Worm (Caenorhabditis elegans) whole organism, young adult: Measurements from ENCODE around the gene M176.10.
"Not testable (repeated sequence)": the region's sequence is repeated elsewhere in the genome, so short reads cannot be mapped to it uniquely, and the experiment has no call there.

ENCODE experiments used
- B0261.1 ChIP-seq: sonication (generic microtip); optimal IDR thresholded peaks from 2 replicates; lab custom pipeline; 2016; ENCODE audit warnings: mild to moderate bottlenecking, missing genetic modification characterization, moderate library complexity, missing compliant biosample characterization
- C06A6.2 ChIP-seq: fragments of 200-800 bp; sonication (Bioruptor generic); conservative IDR thresholded peaks from 2 replicates; pipeline ENCODE4 v1.3.6; 2022; ENCODE audit warnings: missing genetic modification characterization, missing compliant biosample characterization
- C17E4.6 ChIP-seq: fragments of 200-800 bp; sonication (Bioruptor generic); IDR thresholded peaks from 2 replicates; pipeline ENCODE4 v1.3.6; 2022; ENCODE audit warnings: missing genetic modification reagents, missing genetic modification characterization, missing compliant biosample characterization
- F39B2.1 ChIP-seq: fragments of 200-800 bp; sonication (Bioruptor generic); IDR thresholded peaks from 2 replicates; pipeline ENCODE4 v1.3.6; 2022; ENCODE audit warnings: missing genetic modification reagents, missing genetic modification characterization, missing compliant biosample characterization
- F49E8.2 ChIP-seq: sonication (generic microtip); optimal IDR thresholded peaks from 3 replicates; lab custom pipeline; 2017; ENCODE audit warnings: missing genetic modification characterization, mild to moderate bottlenecking, missing compliant biosample characterization, antibody characterized with exemption, moderate library complexity; ENCODE audit not compliant: insufficient read depth
- F52B5.7 ChIP-seq: sonication (generic microtip); optimal IDR thresholded peaks from 2 replicates; lab custom pipeline; 2016; ENCODE audit warnings: mild to moderate bottlenecking, missing genetic modification characterization, missing compliant biosample characterization
- F57C9.4 ChIP-seq: sonication (generic microtip); optimal IDR thresholded peaks from 2 replicates; lab custom pipeline; 2017; ENCODE audit warnings: mild to moderate bottlenecking, missing genetic modification characterization, missing compliant biosample characterization
- K12H6.12 ChIP-seq: fragments of 200-800 bp; sonication (Bioruptor generic); optimal IDR thresholded peaks from 2 replicates; lab custom pipeline; 2018; ENCODE audit warnings: mild to moderate bottlenecking, missing genetic modification characterization, missing compliant biosample characterization
- T07F8.4 ChIP-seq: sonication (generic microtip); optimal IDR thresholded peaks from 2 replicates; lab custom pipeline; 2016; ENCODE audit warnings: mild to moderate bottlenecking, missing genetic modification characterization, moderate library complexity, missing compliant biosample characterization
- ZK185.1 ChIP-seq: sonication (generic microtip); optimal IDR thresholded peaks from 2 replicates; lab custom pipeline; 2016; ENCODE audit warnings: mild to moderate bottlenecking, missing genetic modification characterization, missing compliant biosample characterization; ENCODE audit not compliant: poor library complexity, severe bottlenecking
- aptf-2 ChIP-seq: fragments of 200-800 bp; sonication (Bioruptor generic); conservative IDR thresholded peaks from 2 replicates; pipeline ENCODE4 v1.3.6; 2022; ENCODE audit warnings: missing genetic modification reagents, missing genetic modification characterization, missing compliant biosample characterization
- atf-7 ChIP-seq: sonication (generic microtip); optimal IDR thresholded peaks from 2 replicates; lab custom pipeline; 2017; ENCODE audit warnings: mild to moderate bottlenecking, missing genetic modification characterization, missing compliant biosample characterization
- bed-1 ChIP-seq: fragments of 200-800 bp; sonication (Bioruptor generic); IDR thresholded peaks from 2 replicates; pipeline ENCODE4 v1.3.6; 2022; ENCODE audit warnings: missing genetic modification reagents, missing genetic modification characterization, missing compliant biosample characterization
- ceh-58 ChIP-seq: fragments of 200-800 bp; sonication (Bioruptor generic); IDR thresholded peaks from 2 replicates; pipeline ENCODE4 v1.3.6; 2022; ENCODE audit warnings: missing genetic modification characterization, missing compliant biosample characterization
- dpff-1 ChIP-seq: sonication (generic microtip); optimal IDR thresholded peaks from 2 replicates; lab custom pipeline; 2017; ENCODE audit warnings: mild to moderate bottlenecking, missing genetic modification characterization, missing compliant biosample characterization
- efl-1 ChIP-seq: fragments of 150-350 bp; optimal IDR thresholded peaks from 2 replicates; lab custom pipeline; 2014; ENCODE audit warnings: missing biosample characterization, missing genetic modification reagents, missing genetic modification characterization
- egl-18 ChIP-seq: fragments of 200-800 bp; sonication (Bioruptor generic); IDR thresholded peaks from 2 replicates; pipeline ENCODE4 v1.3.6; 2022; ENCODE audit warnings: missing genetic modification reagents, missing genetic modification characterization, missing compliant biosample characterization
- gei-17 ChIP-seq: fragments of 200-800 bp; sonication (Bioruptor generic); optimal IDR thresholded peaks from 2 replicates; lab custom pipeline; 2018; ENCODE audit warnings: mild to moderate bottlenecking, missing genetic modification characterization, missing compliant biosample characterization
- hlh-26 ChIP-seq: fragments of 200-800 bp; sonication (Bioruptor generic); conservative IDR thresholded peaks from 2 replicates; pipeline ENCODE4 v1.3.6; 2022; ENCODE audit warnings: missing genetic modification reagents, missing genetic modification characterization, missing compliant biosample characterization
- hmg-20 ChIP-seq: fragments of 200-800 bp; sonication (Bioruptor generic); IDR thresholded peaks from 2 replicates; pipeline ENCODE4 v1.3.6; 2022; ENCODE audit warnings: missing genetic modification reagents, missing genetic modification characterization, missing compliant biosample characterization
- let-526 ChIP-seq: fragments of 200-800 bp; sonication (Bioruptor generic); IDR thresholded peaks from 2 replicates; pipeline ENCODE4 v1.3.6; 2022; ENCODE audit warnings: missing genetic modification reagents, missing genetic modification characterization, missing compliant biosample characterization
- let-607 ChIP-seq, 2 experiments: fragments of 200-800 bp in 1 of 2; sonication (Bioruptor generic) in 1 of 2; sonication (generic microtip) in 1 of 2; optimal IDR thresholded peaks; 2 replicates each; lab custom pipeline; 2016 to 2018; ENCODE audit warnings: mild to moderate bottlenecking in 2 of 2, missing compliant biosample characterization in 2 of 2, missing genetic modification characterization in 2 of 2, moderate library complexity in 2 of 2, missing genotype in 1 of 2
- lin-40 ChIP-seq: sonication (generic microtip); optimal IDR thresholded peaks from 2 replicates; lab custom pipeline; 2016; ENCODE audit warnings: missing genetic modification characterization, mild to moderate bottlenecking, missing compliant biosample characterization, missing genotype, missing genetic modification reagents
- nfyb-1 ChIP-seq: fragments of 200-800 bp; sonication (Bioruptor generic); IDR thresholded peaks from 2 replicates; pipeline ENCODE4 v1.3.6; 2022; ENCODE audit warnings: missing genetic modification reagents, missing genetic modification characterization, missing compliant biosample characterization
- nhr-120 ChIP-seq: fragments of 200-800 bp; sonication (Bioruptor generic); IDR thresholded peaks from 2 replicates; pipeline ENCODE4 v1.3.6; 2022; ENCODE audit warnings: missing genetic modification characterization, missing compliant biosample characterization
- rcor-1 ChIP-seq: fragments of 200-800 bp; sonication (Bioruptor generic); IDR thresholded peaks from 2 replicates; pipeline ENCODE4 v1.3.6; 2022; ENCODE audit warnings: missing genetic modification reagents, missing genetic modification characterization, missing compliant biosample characterization
- rec-8 ChIP-seq, 2 experiments: sonication (generic microtip); optimal IDR thresholded peaks; 2 replicates each; lab custom pipeline; 2016; ENCODE audit warnings: mild to moderate bottlenecking in 2 of 2, missing genetic modification characterization in 2 of 2, missing genetic modification reagents in 2 of 2, missing genotype in 2 of 2, missing biosample characterization in 1 of 2, missing compliant biosample characterization in 1 of 2, moderate library complexity in 1 of 2
- somi-1 ChIP-seq: fragments of 200-800 bp; sonication (Bioruptor generic); optimal IDR thresholded peaks from 2 replicates; lab custom pipeline; 2018; ENCODE audit warnings: mild to moderate bottlenecking, missing genetic modification characterization, missing compliant biosample characterization
- sptf-2 ChIP-seq: fragments of 200-800 bp; sonication (Bioruptor generic); optimal IDR thresholded peaks from 2 replicates; lab custom pipeline; 2018; ENCODE audit warnings: mild to moderate bottlenecking, missing genetic modification characterization, missing compliant biosample characterization
- tbp1 ChIP-seq: fragments of 200-800 bp; sonication (Bioruptor generic); optimal IDR thresholded peaks from 2 replicates; lab custom pipeline; 2018; ENCODE audit warnings: mild to moderate bottlenecking, missing genetic modification characterization, missing compliant biosample characterization
- tlf-1 ChIP-seq: fragments of 200-800 bp; sonication (Bioruptor generic); optimal IDR thresholded peaks from 2 replicates; lab custom pipeline; 2018; ENCODE audit warnings: mild to moderate bottlenecking, missing genetic modification characterization, missing compliant biosample characterization
- unc-130 ChIP-seq: sonication (generic microtip); optimal IDR thresholded peaks from 2 replicates; lab custom pipeline; 2016; ENCODE audit warnings: missing genetic modification reagents, missing genetic modification characterization, missing compliant biosample characterization
- ztf-18 ChIP-seq: sonication (generic microtip); optimal IDR thresholded peaks from 2 replicates; lab custom pipeline; 2016; ENCODE audit warnings: missing genotype, mild to moderate bottlenecking, missing genetic modification characterization, missing compliant biosample characterization
- ztf-25 ChIP-seq: fragments of 200-800 bp; sonication (Bioruptor generic); IDR thresholded peaks from 2 replicates; pipeline ENCODE4 v1.3.6; 2022; ENCODE audit warnings: missing genetic modification reagents, missing genetic modification characterization, missing compliant biosample characterization
- ztf-3 ChIP-seq: fragments of 200-800 bp; sonication (Bioruptor generic); optimal IDR thresholded peaks from 2 replicates; lab custom pipeline; 2018; ENCODE audit warnings: mild to moderate bottlenecking, missing genetic modification characterization, missing compliant biosample characterization

The M176.10 gene

DNA sequence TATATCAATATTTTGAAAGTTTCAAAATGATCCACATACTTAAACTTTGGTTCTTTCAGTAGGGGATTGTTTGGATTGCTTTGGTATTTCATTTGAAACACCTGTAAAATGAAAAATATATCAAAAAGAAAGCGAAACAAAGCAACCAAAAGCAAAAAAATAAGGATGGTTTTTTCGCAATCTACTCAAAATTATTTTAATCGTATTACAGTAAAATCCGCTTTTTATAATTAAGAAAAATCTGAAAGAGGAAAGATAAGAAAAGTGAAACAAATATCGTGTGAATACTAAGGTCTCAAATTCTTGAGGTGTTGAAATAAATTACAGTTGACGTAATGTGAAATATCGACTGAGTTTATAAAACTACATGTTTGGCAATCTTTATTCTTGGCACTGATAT lies 40.1 kb upstream of the M176.10 start, which contains the start of gene chil-22:
Gene chil-22 (minus strand): TSS at position 101 of the 400 bp plus-strand sequence.
- no peak for TF ChIP-seq hlh-26

- TF ChIP-seq K12H6.12 (tag; lab: Kevin White, UChicago); F52B5.7; B0261.1 (tag; lab: Kevin White, UChicago): not testable (repeated sequence)
Observed at ce11 chrII:9461881-9462280, 35.9 kb upstream of the M176.10 start, which contains the start of gene chil-21. Gene chil-21, minus strand, starts transcription at chrII:9461981.

ce11 chrII:9459462-9459861 lies 33.5 kb upstream of the M176.10 start, which contains the start of gene R09D1.14:
Gene R09D1.14, minus strand, starts transcription at chrII:9459562.
- not testable (repeated sequence) for TF ChIP-seq let-607 (tag; optimal IDR thresholded peaks at IDR 0.05; lab: Kevin White, UChicago); T07F8.4 (tag; lab: Kevin White, UChicago); aptf-2 (GFP tag; lab: Robert Waterston, UW)

ce11 chrII:9454304-9454703 lies 28.3 kb upstream of the M176.10 start, which contains the start of gene chil-19:
Gene chil-19, minus strand, starts transcription at chrII:9454404.
- TF ChIP-seq F49E8.2 (tag; lab: Kevin White, UChicago), result no peak
- TF ChIP-seq somi-1 (GFP tag; lab: Kevin White, UChicago), result no peak

ce11 chrII:9452172-9452571 lies 26.2 kb upstream of the M176.10 start, which contains the start of gene R09D1.12:
Gene R09D1.12, minus strand, starts transcription at chrII:9452272.
- not testable (repeated sequence) for TF ChIP-seq hmg-20 (GFP tag; lab: Robert Waterston, UW); dpff-1 (tag; lab: Kevin White, UChicago); ztf-25 (GFP tag; lab: Robert Waterston, UW)

DNA sequence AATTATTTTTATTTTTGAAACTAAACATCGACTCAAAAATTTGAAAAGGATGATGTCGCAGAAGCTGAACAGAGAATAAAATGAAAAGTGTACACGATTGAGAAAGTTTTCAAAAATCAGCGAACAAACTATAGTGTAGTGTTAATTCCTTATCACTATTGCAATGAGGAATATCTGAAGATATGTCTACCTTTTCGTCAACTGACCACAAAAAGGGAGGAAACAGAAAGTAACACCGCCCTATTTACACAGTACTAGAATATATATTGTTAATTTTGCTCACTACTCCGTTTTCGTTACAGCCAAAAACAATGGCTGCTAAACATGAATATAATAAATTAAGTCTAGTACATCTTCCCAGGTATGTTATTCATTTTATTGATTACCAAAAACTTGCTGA lies 22.0 kb upstream of the M176.10 start, which contains the start of gene chil-18:
Gene chil-18 (plus strand): TSS at position 301 of the 400 bp plus-strand sequence.
- TF ChIP-seq tbp1 (GFP tag; lab: Kevin White, UChicago) (no peak), nfyb-1 (GFP tag; lab: Robert Waterston, UW) (no peak)

- TF ChIP-seq atf-7 (tag; lab: Kevin White, UChicago), result no peak
- no peak for TF ChIP-seq egl-18 (GFP tag; lab: Robert Waterston, UW)
- TF ChIP-seq sptf-2 (GFP tag; lab: Kevin White, UChicago), result no peak
- TF ChIP-seq ceh-58 (GFP tag; lab: Robert Waterston, UW), result no peak
- no peak for TF ChIP-seq bed-1 (GFP tag; lab: Robert Waterston, UW)
Observed at ce11 chrII:9445368-9445767, 19.4 kb upstream of the M176.10 start, which contains the start of gene R09D1.13. Gene R09D1.13, minus strand, starts transcription at chrII:9445468.

DNA sequence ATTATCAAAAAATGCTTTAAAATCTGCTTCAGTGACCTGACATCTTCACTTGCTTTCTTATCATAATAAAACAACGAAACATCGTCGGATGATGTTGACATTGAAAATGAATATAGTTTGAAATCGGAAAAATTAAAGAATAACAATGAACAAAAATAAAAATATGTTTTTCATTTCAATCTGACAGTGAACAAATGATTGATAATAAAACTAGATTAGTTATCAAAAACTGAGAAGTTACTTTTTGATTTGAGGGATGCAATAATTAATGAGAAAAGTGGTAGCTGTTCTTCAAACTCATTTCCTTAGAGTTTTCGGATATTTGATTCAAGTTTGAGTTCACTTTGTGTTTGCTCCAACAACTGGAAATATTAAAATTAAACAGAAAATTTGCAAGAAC lies 17.5 kb upstream of the M176.10 start, which contains the start of gene chil-15:
Gene chil-15 (minus strand): TSS at position 101 of the 400 bp plus-strand sequence.
- no peak for TF ChIP-seq let-526 (GFP tag; lab: Robert Waterston, UW)
- TF ChIP-seq F39B2.1 (GFP tag; lab: Robert Waterston, UW), result no peak
- no peak for TF ChIP-seq efl-1 (GFP tag; lab: Kevin White, UChicago)
- TF ChIP-seq ztf-3 (GFP tag; lab: Kevin White, UChicago), result no peak
- TF ChIP-seq F57C9.4 (tag; lab: Kevin White, UChicago), result no peak
- TF ChIP-seq rec-8 (tag; optimal IDR thresholded peaks at IDR 0.05; lab: Kevin White, UChicago), result no peak
- TF ChIP-seq C17E4.6 (GFP tag; lab: Robert Waterston, UW), result no peak
- no peak for TF ChIP-seq nhr-120
- no peak for TF ChIP-seq gei-17
- no peak for TF ChIP-seq tlf-1 (GFP tag; lab: Kevin White, UChicago)
- no peak for TF ChIP-seq rcor-1 (GFP tag; lab: Robert Waterston, UW)
- no peak for TF ChIP-seq ztf-18 (tag; lab: Kevin White, UChicago)
- TF ChIP-seq lin-40 (tag; lab: Kevin White, UChicago), result no peak
- no peak for TF ChIP-seq unc-130 (GFP tag; lab: Kevin White, UChicago)
- TF ChIP-seq K12H6.12 (tag; lab: Kevin White, UChicago), result no peak
- TF ChIP-seq ZK185.1 (tag; lab: Kevin White, UChicago), result no peak
- TF ChIP-seq C06A6.2 (GFP tag; lab: Robert Waterston, UW), result no peak
